Fruit fly (Drosophila melanogaster) whole organism, wandering third instar larva: ENCODE results near the gene fon.

ENCODE experiments used
- Hnf4 ChIP-seq: fragments of 200-800 bp; sonication (Bioruptor generic); optimal IDR thresholded peaks from 2 replicates; lab custom pipeline; 2016; ENCODE audit warnings: missing biosample characterization, mild to moderate bottlenecking, missing genetic modification characterization
- Hr83 ChIP-seq: fragments of 200-300 bp; sonication (Bioruptor generic); optimal IDR thresholded peaks from 2 replicates; lab custom pipeline; 2016; ENCODE audit warnings: missing biosample characterization, mild to moderate bottlenecking, missing genetic modification characterization, moderate library complexity; ENCODE audit not compliant: poor library complexity, severe bottlenecking
- Jra ChIP-seq: sonication (Bioruptor generic); optimal IDR thresholded peaks from 2 replicates; lab custom pipeline; 2016; ENCODE audit warnings: missing biosample characterization, missing genetic modification characterization
- brk ChIP-seq: fragments of 200-800 bp; sonication (Bioruptor generic); optimal IDR thresholded peaks from 2 replicates; lab custom pipeline; 2016; ENCODE audit warnings: missing biosample characterization, mild to moderate bottlenecking, missing genetic modification characterization
- h ChIP-seq: fragments of 200-800 bp; sonication (Bioruptor generic); optimal IDR thresholded peaks from 3 replicates; lab custom pipeline; 2016; ENCODE audit warnings: missing biosample characterization, mild to moderate bottlenecking, missing genetic modification characterization
- lola ChIP-seq: fragments of >200 bp; optimal IDR thresholded peaks from 2 replicates; lab custom pipeline; 2017; ENCODE audit warnings: missing biosample characterization, missing genetic modification characterization
- pan ChIP-seq: fragments of >200 bp; optimal IDR thresholded peaks from 2 replicates; lab custom pipeline; 2017
- psq ChIP-seq: fragments of 200-800 bp; sonication (Bioruptor generic); optimal IDR thresholded peaks from 3 replicates; lab custom pipeline; 2017; ENCODE audit warnings: missing biosample characterization, mild to moderate bottlenecking, missing genetic modification characterization, moderate library complexity
- rgr ChIP-seq: fragments of 200-800 bp; sonication (Bioruptor generic); optimal IDR thresholded peaks from 3 replicates; lab custom pipeline; 2016; ENCODE audit warnings: missing biosample characterization, mild to moderate bottlenecking, missing genetic modification characterization
- tai ChIP-seq: sonication (Bioruptor generic); optimal IDR thresholded peaks from 2 replicates; lab custom pipeline; 2016; ENCODE audit warnings: missing biosample characterization, missing genetic modification characterization

DNA sequence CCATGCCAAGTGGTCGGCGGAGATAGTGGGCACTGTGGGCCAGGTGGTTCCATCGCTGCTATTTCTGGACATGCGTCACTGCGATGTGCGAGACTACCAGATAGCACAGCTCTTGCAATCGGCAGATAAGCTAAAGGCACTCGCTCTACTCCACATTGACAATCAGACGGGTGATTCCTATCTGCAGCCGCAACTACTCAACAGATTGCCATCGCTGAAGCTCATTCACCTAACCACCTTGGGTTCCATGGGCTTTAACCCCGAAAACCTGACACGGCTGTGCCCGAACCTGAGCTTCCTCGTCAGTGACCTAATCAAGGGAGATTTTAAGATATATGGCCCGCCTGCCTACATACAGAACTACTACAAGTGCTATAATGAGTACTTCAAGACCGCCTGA is 43.7 kb upstream of the fon start:
- TF ChIP-seq Hr83 (GFP tag; lab: Kevin White, UChicago) (no peak), pan (no peak), tai (GFP tag; lab: Kevin White, UChicago) (no peak), Hnf4 (GFP tag; lab: Kevin White, UChicago) (no peak), rgr (GFP tag; lab: Kevin White, UChicago) (no peak), lola (GFP tag; lab: Kevin White, UChicago) (no peak), Jra (GFP tag; lab: Kevin White, UChicago) (no peak), h (GFP tag; lab: Kevin White, UChicago) (no peak), psq (GFP tag; lab: Kevin White, UChicago) (no peak), brk (no peak)
